Worm (Caenorhabditis elegans): ENCODE data around the gene F20D6.5.

- TF ChIP-seq ets-4 (tag; optimal IDR thresholded peaks at IDR 0.05) (no peak), ceh-2 (tag; optimal IDR thresholded peaks at IDR 0.05) (no peak), pha-4 (tag; optimal IDR thresholded peaks at IDR 0.05) (no peak), ama-1 (optimal IDR thresholded peaks at IDR 0.05) (no peak), pros-1 (tag; optimal IDR thresholded peaks at IDR 0.05) (no peak), odd-2 (tag; optimal IDR thresholded peaks at IDR 0.05) (no peak), rnt-1 (tag; optimal IDR thresholded peaks at IDR 0.05) (no peak), sox-2 (GFP tag; IDR thresholded peaks at IDR 0.05) (no peak), hlh-6 (tag; optimal IDR thresholded peaks at IDR 0.05) (no peak), nfya-1 (tag; optimal IDR thresholded peaks at IDR 0.05) (no peak), pat-9 (tag; optimal IDR thresholded peaks at IDR 0.05) (no peak), nhr-11 (tag; optimal IDR thresholded peaks at IDR 0.05) (no peak)
Observed at ce11 chrV:8129252-8129651, 32.5 kb upstream of the F20D6.5 start, which contains the start of gene spr-1.
